Fruit fly (Drosophila melanogaster): ENCODE measurements around the gene cDIP.

cDIP gene

dm6 chr3R:21193742-21194141, 32.9 kb upstream of the cDIP start (continued):
- TF ChIP-seq Sry-β (GFP tag; optimal IDR thresholded peaks at IDR 0.05) (no peak), btn (GFP tag; optimal IDR thresholded peaks at IDR 0.05) (no peak), CrebB (tag; optimal IDR thresholded peaks at IDR 0.05) (no peak), TFAM (GFP tag; optimal IDR thresholded peaks at IDR 0.05) (no peak), Kr (GFP tag; optimal IDR thresholded peaks at IDR 0.05) (peak; percentile 66), CG5953 (GFP tag; IDR thresholded peaks at IDR 0.05) (no peak), CG11723 (GFP tag; optimal IDR thresholded peaks at IDR 0.05) (no peak), pnt (GFP tag; optimal IDR thresholded peaks at IDR 0.05) (no peak), CG17359 (tag; optimal IDR thresholded peaks at IDR 0.05) (peak; percentile 21), ac (GFP tag; optimal IDR thresholded peaks at IDR 0.05) (peak; percentile 59), CG14441 (GFP tag; IDR thresholded peaks at IDR 0.05) (no peak), Vsx1 (GFP tag; optimal IDR thresholded peaks at IDR 0.05) (no peak), C15 (GFP tag; IDR thresholded peaks at IDR 0.05) (no peak), ara (GFP tag; IDR thresholded peaks at IDR 0.05) (peak; percentile 13; the same call in 1 of the 2 replicates), CG6854 (GFP tag; optimal IDR thresholded peaks at IDR 0.05) (no peak), tna (GFP tag; IDR thresholded peaks at IDR 0.05; ENCODE audit: partially characterized antibody) (no peak), CG8924 (tag; optimal IDR thresholded peaks at IDR 0.05) (peak; percentile 28), crp (GFP tag; optimal IDR thresholded peaks at IDR 0.05) (no peak), sr (GFP tag; IDR thresholded peaks at IDR 0.05) (no peak), Ssrp (tag; optimal IDR thresholded peaks at IDR 0.05) (no peak), tll (GFP tag; optimal IDR thresholded peaks at IDR 0.05) (peak in 1 of 2 experiments; percentile 48), Side (GFP tag; optimal IDR thresholded peaks at IDR 0.05) (no peak), Dref (GFP tag; IDR thresholded peaks at IDR 0.05) (no peak), CG10366 (GFP tag; IDR thresholded peaks at IDR 0.05) (no peak), CG14710 (tag; optimal IDR thresholded peaks at IDR 0.05) (peak; percentile 38), zf30C (GFP tag; optimal IDR thresholded peaks at IDR 0.05) (no peak), NC2β (GFP tag; optimal IDR thresholded peaks at IDR 0.05) (no peak), D19B (GFP tag; optimal IDR thresholded peaks at IDR 0.05) (no peak), CG3163 (GFP tag; optimal IDR thresholded peaks at IDR 0.05) (no peak), Dek (tag; optimal IDR thresholded peaks at IDR 0.05) (no peak), CG4707 (GFP tag; optimal IDR thresholded peaks at IDR 0.05) (no peak), D (optimal IDR thresholded peaks at IDR 0.05) (no peak), D (GFP tag; optimal IDR thresholded peaks at IDR 0.05) (no peak), peb (GFP tag; IDR thresholded peaks at IDR 0.05) (no peak), rib (GFP tag; IDR thresholded peaks at IDR 0.05) (no peak), ems (GFP tag; optimal IDR thresholded peaks at IDR 0.05) (no peak), dpn (GFP tag; optimal IDR thresholded peaks at IDR 0.05) (no peak), CG1233 (GFP tag; optimal IDR thresholded peaks at IDR 0.05) (peak; percentile 29), CG11504 (tag; optimal IDR thresholded peaks at IDR 0.05) (no peak), CG33213 (GFP tag; optimal IDR thresholded peaks at IDR 0.05) (no peak), ab (GFP tag; optimal IDR thresholded peaks at IDR 0.05) (no peak), CG6791 (GFP tag; IDR thresholded peaks at IDR 0.05; ENCODE audit: partially characterized antibody) (no peak), CG15696 (tag; optimal IDR thresholded peaks at IDR 0.05) (peak; percentile 49), kay (GFP tag; optimal IDR thresholded peaks at IDR 0.05) (no peak), inv (GFP tag; IDR thresholded peaks at IDR 0.05; ENCODE audit: partially characterized antibody) (no peak), Blimp-1 (GFP tag; optimal IDR thresholded peaks at IDR 0.05) (peak; percentile 26), CG30431 (GFP tag; optimal IDR thresholded peaks at IDR 0.05) (no peak), grn (GFP tag; optimal IDR thresholded peaks at IDR 0.05) (no peak), CG8359 (GFP tag; optimal IDR thresholded peaks at IDR 0.05; ENCODE audit: borderline replicate concordance) (peak; percentile 30), CG13624 (GFP tag; optimal IDR thresholded peaks at IDR 0.05) (no peak), Oli (tag; optimal IDR thresholded peaks at IDR 0.05) (no peak)

Data from whole organism, embryonic.